Fruit fly (Drosophila melanogaster): ENCODE measurements around the gene jar.

jar gene

dm6 chr3R:24206341-24207114 lies 64.5 kb downstream of the jar start (continued):
- TF ChIP-seq CG8924 (tag; optimal IDR thresholded peaks at IDR 0.05) (peak; percentile 48), CG18599 (GFP tag; optimal IDR thresholded peaks at IDR 0.05) (peak; percentile 16), az2 (GFP tag; optimal IDR thresholded peaks at IDR 0.05) (peak; percentile 46), H15 (GFP tag; IDR thresholded peaks at IDR 0.05) (peak; percentile 52; the same call in 1 of the 3 replicates), Six4 (GFP tag; optimal IDR thresholded peaks at IDR 0.05) (no peak), shn (GFP tag; optimal IDR thresholded peaks at IDR 0.05) (no peak), sqz (GFP tag; optimal IDR thresholded peaks at IDR 0.05) (peak; percentile 90), CG6272 (GFP tag; IDR thresholded peaks at IDR 0.05) (0 out of 2 replicates have a peak, but pooled peaks have one; percentile 26), Asciz (GFP tag; optimal IDR thresholded peaks at IDR 0.05) (peak; percentile 21), B-H1 (GFP tag; IDR thresholded peaks at IDR 0.05) (peak; percentile 14; the same call in 1 of the 3 replicates), CG6689 (GFP tag; IDR thresholded peaks at IDR 0.05) (peak; percentile 52), wek (GFP tag; optimal IDR thresholded peaks at IDR 0.05) (peak; percentile 36), CG13424 (tag; optimal IDR thresholded peaks at IDR 0.05) (peak; percentile 81), fru (optimal IDR thresholded peaks at IDR 0.05) (no peak), Hr78 (GFP tag; optimal IDR thresholded peaks at IDR 0.05) (peak in 1 of 2 experiments; percentile 36), CG5245 (GFP tag; optimal IDR thresholded peaks at IDR 0.05) (peak; percentile 41), CG32772 (GFP tag; IDR thresholded peaks at IDR 0.05) (peak; percentile 49; the same call in 1 of the 2 replicates), prd (optimal IDR thresholded peaks at IDR 0.05) (no peak), prd (GFP tag; IDR thresholded peaks at IDR 0.05) (peak; percentile 41; the same call in 1 of the 3 replicates), CG2875 (GFP tag; optimal IDR thresholded peaks at IDR 0.05) (peak; percentile 28), ATbp (GFP tag; optimal IDR thresholded peaks at IDR 0.05) (peak; percentile 72), CG2678 (tag; optimal IDR thresholded peaks at IDR 0.05) (peak; percentile 65), knrl (GFP tag; IDR thresholded peaks at IDR 0.05; ENCODE audit: partially characterized antibody) (no peak), dm (GFP tag; optimal IDR thresholded peaks at IDR 0.05) (no peak), Atf3 (GFP tag; optimal IDR thresholded peaks at IDR 0.05) (no peak), CG14710 (tag; optimal IDR thresholded peaks at IDR 0.05) (peak; percentile 41), Oli (tag; optimal IDR thresholded peaks at IDR 0.05) (peak; percentile 62), CG3407 (GFP tag; optimal IDR thresholded peaks at IDR 0.05) (peak; percentile 27), CG1647 (GFP tag; optimal IDR thresholded peaks at IDR 0.05) (peak; percentile 13), CG4730 (GFP tag; IDR thresholded peaks at IDR 0.05) (peak; percentile 6; the same call in 1 of the 2 replicates), pb (GFP tag; optimal IDR thresholded peaks at IDR 0.05) (peak; percentile 0), D19A (tag; optimal IDR thresholded peaks at IDR 0.05) (peak; percentile 90), CG17385 (GFP tag; optimal IDR thresholded peaks at IDR 0.05) (peak; percentile 60), CG2199 (GFP tag; IDR thresholded peaks at IDR 0.05) (no peak), MBD-R2 (GFP tag; IDR thresholded peaks at IDR 0.05) (no peak), Xrp1 (GFP tag; IDR thresholded peaks at IDR 0.05) (peak; percentile 72), jumu (GFP tag; optimal IDR thresholded peaks at IDR 0.05) (no peak), CG3065 (GFP tag; optimal IDR thresholded peaks at IDR 0.05) (no peak), CG11695 (GFP tag; IDR thresholded peaks at IDR 0.05) (peak; percentile 43; the same call in 1 of the 3 replicates), NfI (GFP tag; optimal IDR thresholded peaks at IDR 0.05) (peak; percentile 58), ase (GFP tag; IDR thresholded peaks at IDR 0.05) (peak; percentile 47; the same call in 1 of the 3 replicates), zfh2 (GFP tag; optimal IDR thresholded peaks at IDR 0.05) (no peak), CG2889 (GFP tag; IDR thresholded peaks at IDR 0.05) (no peak; the same call in 2 of the 3 replicates), HLH3B (GFP tag; IDR thresholded peaks at IDR 0.05) (peak; percentile 79), Neu2 (GFP tag; optimal IDR thresholded peaks at IDR 0.05; ENCODE audit: borderline replicate concordance) (no peak), Awh (GFP tag; IDR thresholded peaks at IDR 0.05) (peak; percentile 61), CG12391 (tag; optimal IDR thresholded peaks at IDR 0.05) (peak; percentile 55), NFAT (GFP tag; IDR thresholded peaks at IDR 0.05) (no peak), dmrt99B (tag; optimal IDR thresholded peaks at IDR 0.05) (peak; percentile 85)

Data from whole organism, embryonic.